Worm (Caenorhabditis elegans): ENCODE measurements around the gene H03A11.2.

H03A11.2 gene

DNA sequence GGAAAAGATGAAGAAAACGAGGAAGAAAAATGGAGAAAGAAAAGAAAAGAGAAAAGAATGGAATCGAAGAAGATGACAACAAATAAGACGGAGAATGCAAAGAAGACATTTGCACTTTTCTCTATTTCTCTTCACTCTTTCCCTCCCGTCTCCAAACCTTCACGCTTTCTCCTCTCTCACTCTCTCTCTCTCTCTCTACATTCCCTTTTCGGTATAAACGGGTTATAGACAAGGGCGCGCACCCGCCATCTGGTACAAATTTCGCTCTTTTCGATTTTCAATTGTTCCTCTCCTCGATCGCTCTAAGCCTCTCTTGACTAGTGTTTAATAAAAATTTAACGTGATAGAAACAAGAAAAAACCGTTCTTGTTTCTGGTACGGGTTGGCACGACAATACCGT is 46.3 kb upstream of the H03A11.2 start (continued):
- TF ChIP-seq somi-1 (GFP tag; optimal IDR thresholded peaks at IDR 0.05) (peak; percentile 27), tbp1 (GFP tag; optimal IDR thresholded peaks at IDR 0.05) (peak; percentile 3), ZK185.1 (tag; optimal IDR thresholded peaks at IDR 0.05; ENCODE audit: poor library complexity, severe bottlenecking) (peak; percentile 62), lir-1 (GFP tag; conservative IDR thresholded peaks at IDR 0.05) (no peak), ceh-27 (GFP tag; optimal IDR thresholded peaks at IDR 0.05) (peak; percentile 33), hmg-1.2 (GFP tag; IDR thresholded peaks at IDR 0.05) (peak; percentile 65; the same call in 1 of the 2 replicates)

DNA sequence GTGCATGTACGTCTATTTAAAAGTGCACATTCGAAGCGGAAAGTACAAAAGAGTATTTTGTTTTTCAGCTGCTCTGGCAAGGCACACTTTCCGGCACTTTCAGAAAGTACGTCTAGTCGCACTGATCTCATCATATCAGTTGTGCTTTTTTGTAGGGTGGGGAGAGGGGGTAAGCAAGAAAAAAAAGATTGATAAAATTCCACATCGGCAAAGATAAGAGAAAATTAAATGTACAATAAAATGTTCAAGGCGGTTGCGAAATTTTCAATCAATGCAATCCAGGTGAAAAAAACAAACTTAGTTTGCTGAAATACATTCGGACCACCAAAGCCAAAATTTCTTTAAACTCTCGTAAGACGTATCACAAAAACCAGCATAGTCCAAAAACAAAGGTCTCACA is 45.8 kb upstream of the H03A11.2 start:
- TF ChIP-seq F57C9.4 (tag; optimal IDR thresholded peaks at IDR 0.05): no peak
- TF ChIP-seq hsf-1 (GFP tag; IDR thresholded peaks at IDR 0.05): no peak
- TF ChIP-seq snpc-1.3 (tag; optimal IDR thresholded peaks at IDR 0.05; ENCODE audit: insufficient read depth): no peak
- peak; percentile 59 for TF ChIP-seq nhr-80 (tag; optimal IDR thresholded peaks at IDR 0.05)
- TF ChIP-seq ama-1 (optimal IDR thresholded peaks at IDR 0.05): no peak
- TF ChIP-seq ama-1 (GFP tag; optimal IDR thresholded peaks at IDR 0.05): no peak
- TF ChIP-seq F10E7.11 (tag; optimal IDR thresholded peaks at IDR 0.05): no peak
- no peak for TF ChIP-seq Y79H2A.3 (GFP tag; conservative IDR thresholded peaks at IDR 0.05)
- TF ChIP-seq Y95B8A.8 (GFP tag; IDR thresholded peaks at IDR 0.05): no peak
- no peak for TF ChIP-seq ekl-4 (GFP tag; IDR thresholded peaks at IDR 0.05)
- no peak for TF ChIP-seq D2030.7 (GFP tag; IDR thresholded peaks at IDR 0.05)
- no peak for TF ChIP-seq Y67H2A.10 (GFP tag; conservative IDR thresholded peaks at IDR 0.05)
- TF ChIP-seq lin-26 (GFP tag; IDR thresholded peaks at IDR 0.05): no peak
- TF ChIP-seq cebp-1 (GFP tag; IDR thresholded peaks at IDR 0.05): peak; percentile 86
- TF ChIP-seq cebp-1 (tag; optimal IDR thresholded peaks at IDR 0.05): peak; percentile 88
- no peak for TF ChIP-seq ztf-18 (tag; optimal IDR thresholded peaks at IDR 0.05)

DNA sequence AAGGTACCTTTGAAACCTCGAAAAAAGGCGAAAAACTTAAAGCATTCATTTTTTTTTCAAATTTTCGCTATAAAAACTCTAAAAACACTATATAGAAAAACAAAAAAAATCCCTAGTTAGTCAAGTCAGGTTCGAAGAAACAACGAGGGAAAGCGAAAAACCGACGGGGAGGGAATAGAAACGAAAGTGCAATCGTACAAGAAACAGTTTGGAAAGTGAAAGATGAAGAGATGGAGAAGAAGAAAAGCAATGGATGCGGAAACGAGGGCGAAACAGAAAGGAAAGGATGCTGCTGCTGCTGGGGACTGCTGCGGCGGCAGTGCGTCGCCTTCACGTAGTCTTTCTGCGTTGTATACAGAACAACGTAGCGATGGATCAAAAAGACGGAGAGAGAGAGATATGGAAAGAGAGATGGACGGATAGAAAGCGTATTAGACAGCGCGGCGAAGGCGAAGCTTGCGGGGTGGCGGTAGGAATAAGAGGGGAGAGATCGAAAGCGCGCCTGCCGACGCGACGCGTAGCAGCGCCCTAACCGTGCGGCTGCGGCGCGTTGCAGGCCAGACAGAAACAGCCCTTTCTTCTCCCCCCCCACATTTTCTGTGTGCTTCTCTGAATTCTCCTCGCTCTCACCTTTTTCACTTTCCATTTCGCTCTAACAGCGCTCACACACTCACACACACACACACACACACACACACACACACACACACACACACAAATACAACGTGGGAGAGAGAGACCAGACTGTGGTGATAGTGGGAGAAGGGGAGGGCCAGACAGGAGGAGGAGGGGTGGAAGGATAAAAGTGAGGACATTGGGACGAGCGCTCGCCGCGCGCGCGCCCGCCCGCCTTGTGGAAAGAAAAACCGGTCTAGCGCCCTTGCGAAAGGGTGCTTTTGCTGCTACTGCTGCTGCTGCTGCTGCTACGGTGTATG is 44.6 kb upstream of the H03A11.2 start:
- TF ChIP-seq snpc-3.4 (tag; optimal IDR thresholded peaks at IDR 0.05): no peak
- no peak for TF ChIP-seq dpff-1 (tag; optimal IDR thresholded peaks at IDR 0.05)
- TF ChIP-seq T07F8.4 (tag; optimal IDR thresholded peaks at IDR 0.05): no peak
- TF ChIP-seq ceh-58 (GFP tag; IDR thresholded peaks at IDR 0.05): no peak
- TF ChIP-seq Y53G8AR.9 (GFP tag; conservative IDR thresholded peaks at IDR 0.05): no peak
- TF ChIP-seq ccch-3 (GFP tag; optimal IDR thresholded peaks at IDR 0.05): no peak
- no peak for TF ChIP-seq xnd-1 (tag; optimal IDR thresholded peaks at IDR 0.05)
- TF ChIP-seq Y53F4B.3 (GFP tag; IDR thresholded peaks at IDR 0.05): no peak
- TF ChIP-seq K12H6.12 (tag; optimal IDR thresholded peaks at IDR 0.05): peak; percentile 87
- TF ChIP-seq rpc-1 (optimal IDR thresholded peaks at IDR 0.05): no peak
- TF ChIP-seq rpc-1 (tag; optimal IDR thresholded peaks at IDR 0.05): no peak
- peak; percentile 41 for TF ChIP-seq atf-7 (tag; optimal IDR thresholded peaks at IDR 0.05)
- 0 out of 2 replicates have a peak, but pooled peaks have one; percentile 25 for TF ChIP-seq egl-44 (GFP tag; IDR thresholded peaks at IDR 0.05)
- no peak for TF ChIP-seq bed-2 (GFP tag; IDR thresholded peaks at IDR 0.05)
- no peak for TF ChIP-seq Y79H2A.3 (GFP tag; conservative IDR thresholded peaks at IDR 0.05)
- 0 out of 2 replicates have a peak, but pooled peaks have one; percentile 38 for TF ChIP-seq C06A6.2 (GFP tag; conservative IDR thresholded peaks at IDR 0.05)
- TF ChIP-seq ama-1 (optimal IDR thresholded peaks at IDR 0.05): no peak
- no peak for TF ChIP-seq ama-1 (GFP tag; optimal IDR thresholded peaks at IDR 0.05)
- no peak for TF ChIP-seq ceh-79 (tag; optimal IDR thresholded peaks at IDR 0.05)
- no peak for TF ChIP-seq rcor-1 (GFP tag; IDR thresholded peaks at IDR 0.05)
- TF ChIP-seq nhr-27 (tag; optimal IDR thresholded peaks at IDR 0.05): no peak
- TF ChIP-seq nhr-80 (tag; optimal IDR thresholded peaks at IDR 0.05): peak; percentile 41
- TF ChIP-seq snpc-4 (GFP tag; optimal IDR thresholded peaks at IDR 0.05): no peak
- peak in 2 of 4 experiments; percentile 6 to 20 for TF ChIP-seq snpc-4 (tag; optimal IDR thresholded peaks at IDR 0.05)
- no peak for TF ChIP-seq attf-3 (GFP tag; conservative IDR thresholded peaks at IDR 0.05)
- peak; percentile 49; the same call in 1 of the 2 replicates for TF ChIP-seq cebp-1 (GFP tag; IDR thresholded peaks at IDR 0.05)
- peak; percentile 77 for TF ChIP-seq cebp-1 (tag; optimal IDR thresholded peaks at IDR 0.05)
- TF ChIP-seq F23B12.7 (tag; optimal IDR thresholded peaks at IDR 0.05; ENCODE audit: insufficient read depth): no peak

Measured in whole organism, young adult.